Worm (Caenorhabditis elegans): ENCODE measurements around the gene F26D2.15.

The F26D2.15 gene

ce11 chrV:16395131-16395530 is 42.5 kb upstream of the F26D2.15 start, which contains the start of gene F13A7.11:
Gene F13A7.11, minus strand, starts transcription at chrV:16395304.
- TF ChIP-seq elt-2 (tag; optimal IDR thresholded peaks at IDR 0.05) (peak; percentile 4), mec-3 (tag; optimal IDR thresholded peaks at IDR 0.05; ENCODE audit: borderline replicate concordance) (no peak), ahr-1 (tag; optimal IDR thresholded peaks at IDR 0.05) (no peak), ceh-45 (GFP tag; IDR thresholded peaks at IDR 0.05) (no peak)

- no peak for TF ChIP-seq gmeb-2 (tag; optimal IDR thresholded peaks at IDR 0.05)
- no peak for TF ChIP-seq rnt-1 (tag; optimal IDR thresholded peaks at IDR 0.05)
- no peak for TF ChIP-seq pat-9 (tag; optimal IDR thresholded peaks at IDR 0.05)
- no peak for TF ChIP-seq Y22D7AL.16 (tag; optimal IDR thresholded peaks at IDR 0.05)
- TF ChIP-seq syd-9 (tag; optimal IDR thresholded peaks at IDR 0.05) = no peak
- TF ChIP-seq ahr-1 (tag; optimal IDR thresholded peaks at IDR 0.05) = no peak
- TF ChIP-seq hlh-8 (tag; optimal IDR thresholded peaks at IDR 0.05) = no peak
- TF ChIP-seq C38D4.7 (GFP tag; optimal IDR thresholded peaks at IDR 0.05) = no peak
- TF ChIP-seq dve-1 (tag; optimal IDR thresholded peaks at IDR 0.05) = no peak
- TF ChIP-seq ceh-6 (GFP tag; optimal IDR thresholded peaks at IDR 0.05) = no peak
- no peak for TF ChIP-seq ceh-18 (tag; optimal IDR thresholded peaks at IDR 0.05)
- no peak for TF ChIP-seq zip-5 (tag; optimal IDR thresholded peaks at IDR 0.05)
- TF ChIP-seq ref-2 (tag; optimal IDR thresholded peaks at IDR 0.05) = no peak
- TF ChIP-seq nfya-1 (tag; optimal IDR thresholded peaks at IDR 0.05) = no peak
These were observed 41.9 kb upstream of the F26D2.15 start, which contains the start of gene F13A7.12 for ce11 chrV:16395739-16396138. Gene F13A7.12, plus strand, starts transcription at chrV:16396039.

- TF ChIP-seq ets-4 (tag; optimal IDR thresholded peaks at IDR 0.05) = no peak
- TF ChIP-seq pha-2 (tag; optimal IDR thresholded peaks at IDR 0.05) = no peak
- TF ChIP-seq odd-2 (tag; optimal IDR thresholded peaks at IDR 0.05) = no peak
- no peak for TF ChIP-seq tbx-2 (tag; optimal IDR thresholded peaks at IDR 0.05)
- no peak for TF ChIP-seq elt-2 (tag; optimal IDR thresholded peaks at IDR 0.05)
- TF ChIP-seq nfya-1 (tag; optimal IDR thresholded peaks at IDR 0.05) = no peak
- TF ChIP-seq sdc-2 (tag; optimal IDR thresholded peaks at IDR 0.05) = no peak
- no peak for TF ChIP-seq nhr-232 (tag; optimal IDR thresholded peaks at IDR 0.05)
- TF ChIP-seq pha-4 (tag; optimal IDR thresholded peaks at IDR 0.05) = no peak
- TF ChIP-seq lin-11 (tag; optimal IDR thresholded peaks at IDR 0.05) = no peak
These were observed 38.3 kb upstream of the F26D2.15 start, which contains the start of gene sre-36 for ce11 chrV:16399388-16399787. Gene sre-36, plus strand, starts transcription at chrV:16399688.

- no peak for TF ChIP-seq pha-2 (tag; optimal IDR thresholded peaks at IDR 0.05)
- peak; percentile 56 for TF ChIP-seq unc-42 (tag; optimal IDR thresholded peaks at IDR 0.05)
- TF ChIP-seq pax-1 (tag; optimal IDR thresholded peaks at IDR 0.05) = no peak
- no peak for TF ChIP-seq hlh-13 (GFP tag; optimal IDR thresholded peaks at IDR 0.05)
- TF ChIP-seq sox-4 (tag; optimal IDR thresholded peaks at IDR 0.05) = no peak
- TF ChIP-seq ceh-9 (tag; optimal IDR thresholded peaks at IDR 0.05) = no peak
- TF ChIP-seq nfya-1 (tag; optimal IDR thresholded peaks at IDR 0.05) = peak; percentile 31
- TF ChIP-seq sdc-2 (tag; optimal IDR thresholded peaks at IDR 0.05) = no peak
- TF ChIP-seq dve-1 (tag; optimal IDR thresholded peaks at IDR 0.05) = no peak
- TF ChIP-seq T23F11.4 (GFP tag; optimal IDR thresholded peaks at IDR 0.05) = no peak
- peak; percentile 77 for TF ChIP-seq rnt-1 (tag; optimal IDR thresholded peaks at IDR 0.05)
- TF ChIP-seq nhr-11 (tag; optimal IDR thresholded peaks at IDR 0.05) = no peak
- TF ChIP-seq F13H6.1 (tag; optimal IDR thresholded peaks at IDR 0.05) = peak; percentile 57
- no peak for TF ChIP-seq pros-1 (tag; optimal IDR thresholded peaks at IDR 0.05)
- TF ChIP-seq ztf-16 (tag; optimal IDR thresholded peaks at IDR 0.05) = no peak
- no peak for TF ChIP-seq eyg-1 (tag; optimal IDR thresholded peaks at IDR 0.05)
- no peak for TF ChIP-seq syd-9 (tag; optimal IDR thresholded peaks at IDR 0.05)
- TF ChIP-seq lim-6 (tag; optimal IDR thresholded peaks at IDR 0.05) = peak; percentile 60
- TF ChIP-seq sox-2 (GFP tag; IDR thresholded peaks at IDR 0.05) = no peak
- TF ChIP-seq hlh-8 (tag; optimal IDR thresholded peaks at IDR 0.05) = peak; percentile 64
- peak; percentile 68 for TF ChIP-seq tbx-2 (tag; optimal IDR thresholded peaks at IDR 0.05)
- TF ChIP-seq nhr-232 (tag; optimal IDR thresholded peaks at IDR 0.05) = no peak
- TF ChIP-seq ceh-6 (GFP tag; optimal IDR thresholded peaks at IDR 0.05) = no peak
- no peak for TF ChIP-seq ceh-30 (tag; optimal IDR thresholded peaks at IDR 0.05)
- TF ChIP-seq hlh-30 (tag; optimal IDR thresholded peaks at IDR 0.05; ENCODE audit: insufficient read depth) = no peak
- TF ChIP-seq npax-4 (tag; optimal IDR thresholded peaks at IDR 0.05) = no peak
- no peak for TF ChIP-seq pag-3 (tag; optimal IDR thresholded peaks at IDR 0.05; ENCODE audit: borderline replicate concordance)
- peak; percentile 92 for TF ChIP-seq ets-4 (tag; optimal IDR thresholded peaks at IDR 0.05)
- no peak for TF ChIP-seq lin-11 (tag; optimal IDR thresholded peaks at IDR 0.05)
- TF ChIP-seq odd-2 (tag; optimal IDR thresholded peaks at IDR 0.05) = no peak
- peak; percentile 92 for TF ChIP-seq ceh-2 (tag; optimal IDR thresholded peaks at IDR 0.05)
- no peak for TF ChIP-seq hlh-15 (tag; optimal IDR thresholded peaks at IDR 0.05)
- no peak for TF ChIP-seq ttx-3 (tag; optimal IDR thresholded peaks at IDR 0.05)
- TF ChIP-seq fkh-10 (GFP tag; optimal IDR thresholded peaks at IDR 0.05) = no peak
These were observed 36.1 kb upstream of the F26D2.15 start, which contains the start of gene F13A7.14 for ce11 chrV:16401519-16401918. Gene F13A7.14, plus strand, starts transcription at chrV:16401891.

All from whole organism, late embryonic.